Worm (Caenorhabditis elegans): ENCODE data around the gene mgrn-1.

The mgrn-1 gene

DNA sequence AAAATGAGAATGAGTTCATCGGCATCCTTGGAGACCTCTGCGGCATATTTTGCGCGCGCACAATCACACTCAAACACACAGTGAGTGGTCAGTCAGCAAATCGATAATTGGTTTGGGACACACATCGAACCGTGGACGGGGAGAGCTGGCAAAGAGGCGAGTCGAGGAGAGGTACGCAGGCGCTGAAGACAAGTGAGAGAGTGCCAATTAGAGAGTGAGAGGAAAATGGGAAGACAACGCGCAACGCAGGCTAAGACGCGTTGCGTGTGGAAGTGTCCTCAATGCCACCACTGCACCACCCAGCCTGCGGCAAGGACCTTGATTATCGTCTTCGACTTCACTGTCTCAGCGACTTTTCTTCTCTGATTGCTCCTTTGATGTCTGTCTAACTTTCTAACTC, 14.3 kb downstream of the mgrn-1 start (continued):
- no peak for TF ChIP-seq nfya-2 (GFP tag; IDR thresholded peaks at IDR 0.05)
- TF ChIP-seq madf-10 (tag; optimal IDR thresholded peaks at IDR 0.05) = peak; percentile 36
- no peak for TF ChIP-seq F57A8.1 (GFP tag; optimal IDR thresholded peaks at IDR 0.05)
- TF ChIP-seq Y79H2A.3 (GFP tag; conservative IDR thresholded peaks at IDR 0.05) = no peak
- TF ChIP-seq sptf-2 (GFP tag; optimal IDR thresholded peaks at IDR 0.05) = no peak
- no peak for TF ChIP-seq nhr-179 (tag; optimal IDR thresholded peaks at IDR 0.05)
- no peak for TF ChIP-seq C17E4.6 (GFP tag; IDR thresholded peaks at IDR 0.05)
- TF ChIP-seq let-607 (tag; optimal IDR thresholded peaks at IDR 0.05) = peak; percentile 9 to 24
- no peak for TF ChIP-seq let-526 (GFP tag; IDR thresholded peaks at IDR 0.05)
- no peak for TF ChIP-seq B0035.1 (tag; optimal IDR thresholded peaks at IDR 0.05)
- TF ChIP-seq ceh-100 (GFP tag; IDR thresholded peaks at IDR 0.05) = no peak
- TF ChIP-seq snpc-4 (GFP tag; optimal IDR thresholded peaks at IDR 0.05) = no peak
- TF ChIP-seq snpc-4 (tag; optimal IDR thresholded peaks at IDR 0.05) = no peak
- no peak for TF ChIP-seq ztf-28 (GFP tag; IDR thresholded peaks at IDR 0.05)
- TF ChIP-seq madf-8 (GFP tag; conservative IDR thresholded peaks at IDR 0.05) = no peak
- no peak for TF ChIP-seq Y95B8A.8 (GFP tag; IDR thresholded peaks at IDR 0.05)
- no peak for TF ChIP-seq F33H1.4 (GFP tag; IDR thresholded peaks at IDR 0.05)
- TF ChIP-seq gei-17 (GFP tag; optimal IDR thresholded peaks at IDR 0.05) = peak; percentile 31
- TF ChIP-seq pbrm-1 (GFP tag; IDR thresholded peaks at IDR 0.05) = 0 out of 2 replicates have a peak, but pooled peaks have one; percentile 43
- TF ChIP-seq egrh-3 (GFP tag; IDR thresholded peaks at IDR 0.05) = no peak; the same call in 1 of the 2 replicates
- no peak for TF ChIP-seq attf-6 (GFP tag; IDR thresholded peaks at IDR 0.05)
- TF ChIP-seq tlf-1 (GFP tag; optimal IDR thresholded peaks at IDR 0.05) = no peak
- no peak for TF ChIP-seq ztf-26 (tag; optimal IDR thresholded peaks at IDR 0.05)
- no peak for TF ChIP-seq ceh-79 (tag; optimal IDR thresholded peaks at IDR 0.05)
- no peak for TF ChIP-seq hlh-26 (GFP tag; conservative IDR thresholded peaks at IDR 0.05)
- no peak for TF ChIP-seq lag-1 (GFP tag; IDR thresholded peaks at IDR 0.05)
- TF ChIP-seq aptf-2 (GFP tag; conservative IDR thresholded peaks at IDR 0.05) = no peak
- no peak for TF ChIP-seq lsl-1 (GFP tag; optimal IDR thresholded peaks at IDR 0.05)
- TF ChIP-seq efl-1 (GFP tag; optimal IDR thresholded peaks at IDR 0.05) = peak; percentile 6
- TF ChIP-seq ztf-22 (GFP tag; optimal IDR thresholded peaks at IDR 0.05) = peak; percentile 5
- TF ChIP-seq K11D2.4 (GFP tag; IDR thresholded peaks at IDR 0.05) = 0 out of 2 replicates have a peak, but pooled peaks have one; percentile 29
- no peak for TF ChIP-seq madf-3 (GFP tag; IDR thresholded peaks at IDR 0.05)
- no peak for TF ChIP-seq ceh-58 (GFP tag; IDR thresholded peaks at IDR 0.05)
- TF ChIP-seq mes-4 (tag; optimal IDR thresholded peaks at IDR 0.05) = no peak
- TF ChIP-seq F22D6.2 (tag; optimal IDR thresholded peaks at IDR 0.05) = no peak
- no peak for TF ChIP-seq lin-54 (GFP tag; optimal IDR thresholded peaks at IDR 0.05)
- TF ChIP-seq aptf-3 (GFP tag; IDR thresholded peaks at IDR 0.05) = no peak
- peak; percentile 45 for TF ChIP-seq somi-1 (GFP tag; optimal IDR thresholded peaks at IDR 0.05)
- 0 out of 2 replicates have a peak, but pooled peaks have one; percentile 69 for TF ChIP-seq cebp-2 (GFP tag; IDR thresholded peaks at IDR 0.05)
- no peak for TF ChIP-seq D2030.7 (GFP tag; IDR thresholded peaks at IDR 0.05)
- TF ChIP-seq athp-1 (tag; optimal IDR thresholded peaks at IDR 0.05) = no peak
- no peak for TF ChIP-seq egl-44 (GFP tag; IDR thresholded peaks at IDR 0.05)
- TF ChIP-seq F52B5.7 (tag; optimal IDR thresholded peaks at IDR 0.05) = no peak
- TF ChIP-seq ztf-18 (tag; optimal IDR thresholded peaks at IDR 0.05) = no peak
- no peak for TF ChIP-seq atf-7 (tag; optimal IDR thresholded peaks at IDR 0.05)
- TF ChIP-seq B0261.1 (tag; optimal IDR thresholded peaks at IDR 0.05) = no peak
- TF ChIP-seq F23B12.7 (tag; optimal IDR thresholded peaks at IDR 0.05; ENCODE audit: insufficient read depth) = no peak
- TF ChIP-seq attf-3 (GFP tag; conservative IDR thresholded peaks at IDR 0.05) = no peak
- no peak for TF ChIP-seq B0019.2 (GFP tag; conservative IDR thresholded peaks at IDR 0.05)
- TF ChIP-seq dpl-1 (GFP tag; optimal IDR thresholded peaks at IDR 0.05) = no peak

Measured in whole organism, young adult.